Worm (Caenorhabditis elegans) whole organism, young adult: ENCODE data around the gene Y15E3A.4.

Source experiments
- C06A6.2 ChIP-seq: fragments of 200-800 bp; sonication (Bioruptor generic); conservative IDR thresholded peaks from 2 replicates; pipeline ENCODE4 v1.3.6; 2022; ENCODE audit warnings: missing genetic modification characterization, missing compliant biosample characterization
- bed-2 ChIP-seq: fragments of 200-800 bp; sonication (Bioruptor generic); IDR thresholded peaks from 2 replicates; pipeline ENCODE4 v1.3.6; 2022; ENCODE audit warnings: missing genetic modification reagents, missing genetic modification characterization, missing compliant biosample characterization
- lin-54 ChIP-seq: fragments of 200-800 bp; sonication (Bioruptor generic); optimal IDR thresholded peaks from 2 replicates; lab custom pipeline; 2018; ENCODE audit warnings: mild to moderate bottlenecking, missing genetic modification characterization, missing compliant biosample characterization
- lir-1 ChIP-seq: fragments of 200-800 bp; sonication (Bioruptor generic); conservative IDR thresholded peaks from 2 replicates; pipeline ENCODE4 v1.3.6; 2022; ENCODE audit warnings: missing genetic modification reagents, missing genetic modification characterization, missing compliant biosample characterization
- somi-1 ChIP-seq: fragments of 200-800 bp; sonication (Bioruptor generic); optimal IDR thresholded peaks from 2 replicates; lab custom pipeline; 2018; ENCODE audit warnings: mild to moderate bottlenecking, missing genetic modification characterization, missing compliant biosample characterization
- tlf-1 ChIP-seq: fragments of 200-800 bp; sonication (Bioruptor generic); optimal IDR thresholded peaks from 2 replicates; lab custom pipeline; 2018; ENCODE audit warnings: mild to moderate bottlenecking, missing genetic modification characterization, missing compliant biosample characterization

DNA sequence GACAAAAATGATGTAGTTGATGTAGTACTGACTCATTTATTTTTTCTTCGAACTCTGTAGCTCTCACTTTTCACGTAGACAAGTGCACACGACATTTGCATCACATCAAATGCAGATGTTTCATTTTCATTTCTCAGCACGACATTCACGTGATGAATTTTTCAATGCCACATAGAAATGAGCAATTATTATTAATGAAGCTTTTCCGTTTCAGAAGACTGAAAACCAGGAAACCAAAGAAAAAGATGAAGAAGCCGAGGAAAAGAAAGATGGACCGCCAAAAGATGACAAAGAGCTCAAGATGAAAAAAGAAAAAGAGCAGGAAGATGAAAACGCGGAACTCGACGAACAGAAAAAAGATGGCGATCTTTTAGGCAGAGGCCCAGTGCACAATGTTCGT is 24.8 kb downstream of the Y15E3A.4 start:
- TF ChIP-seq somi-1 (GFP tag; lab: Kevin White, UChicago) (no peak), lin-54 (GFP tag; lab: Kevin White, UChicago) (no peak), C06A6.2 (GFP tag; lab: Robert Waterston, UW) (no peak), bed-2 (GFP tag; lab: Robert Waterston, UW) (no peak), lir-1 (GFP tag; lab: Robert Waterston, UW) (no peak), tlf-1 (GFP tag; lab: Kevin White, UChicago) (no peak)
